Fruit fly (Drosophila melanogaster): ENCODE measurements around the gene CG32533.

- TF ChIP-seq CG32264 (GFP tag; optimal IDR thresholded peaks at IDR 0.05) (no peak), rgr (GFP tag; optimal IDR thresholded peaks at IDR 0.05) (no peak), Abd-B (GFP tag; optimal IDR thresholded peaks at IDR 0.05) (no peak), Myc (optimal IDR thresholded peaks at IDR 0.05) (no peak)
Observed at dm6 chrX:19522597-19522996, 43.4 kb upstream of the CG32533 start.

Measured in whole organism, wandering third instar larva.